Fruit fly (Drosophila melanogaster) whole organism, embryonic: ENCODE results near the gene CG10211.
A peak's percentile ranks its signal among the peaks of the same experiment; 100 is the strongest.

Source experiments
- CG11398 ChIP-seq: fragments of 200-800 bp; sonication (Bioruptor generic); optimal IDR thresholded peaks from 2 replicates; lab custom pipeline; 2016; ENCODE audit warnings: missing biosample characterization, missing genetic modification characterization
- CG13287 ChIP-seq: fragments of 200-800 bp; sonication (Bioruptor generic); IDR thresholded peaks from 2 replicates; pipeline ENCODE4 v1.3.6; 2022; ENCODE audit warnings: missing biosample characterization, missing genetic modification characterization; ENCODE audit not compliant: partially characterized antibody
- CG14050 ChIP-seq: fragments of 200-800 bp; sonication (Bioruptor generic); IDR thresholded peaks from 3 replicates; pipeline ENCODE4 v1.3.6; 2022; ENCODE audit warnings: missing biosample characterization, missing genetic modification characterization
- CG31388 ChIP-seq: fragments of 200-800 bp; sonication (Bioruptor generic); optimal IDR thresholded peaks from 2 replicates; lab custom pipeline; 2016; ENCODE audit warnings: missing biosample characterization, missing genetic modification characterization
- CG3726 ChIP-seq: fragments of 200-800 bp; sonication (Bioruptor generic); IDR thresholded peaks from 3 replicates; pipeline ENCODE4, ENCODE4 v1.3.6; 2022; ENCODE audit warnings: missing biosample characterization, missing genetic modification characterization
- CG3995 ChIP-seq: fragments of 200-800 bp; sonication (Bioruptor generic); optimal IDR thresholded peaks from 3 replicates; lab custom pipeline; 2016; ENCODE audit warnings: missing biosample characterization, missing genetic modification characterization
- CG8290 ChIP-seq, 3 experiments: fragments of 200-800 bp; sonication (Bioruptor generic); optimal IDR thresholded peaks; 2 replicates each; lab custom pipeline; 2016 to 2019; ENCODE audit warnings: missing biosample characterization in 3 of 3, missing genetic modification characterization in 3 of 3, mild to moderate bottlenecking in 2 of 3, moderate library complexity in 1 of 3
- CG9437 ChIP-seq: fragments of 200-800 bp; sonication (Bioruptor generic); optimal IDR thresholded peaks from 2 replicates; lab custom pipeline; 2018; ENCODE audit warnings: missing biosample characterization, mild to moderate bottlenecking, missing genetic modification characterization
- ERR ChIP-seq: fragments of 200-800 bp; sonication (Bioruptor generic); optimal IDR thresholded peaks from 2 replicates; lab custom pipeline; 2016; ENCODE audit warnings: missing biosample characterization, missing genetic modification characterization
- Hr39 ChIP-seq: fragments of >200 bp; optimal IDR thresholded peaks from 2 replicates; lab custom pipeline; 2017
- Med ChIP-seq: fragments of 200-800 bp; sonication (Bioruptor generic); peaks from one replicate; lab custom pipeline; 2016; ENCODE audit warnings: missing biosample characterization, missing genetic modification characterization, mild to moderate bottlenecking, inconsistent platforms, moderate library complexity
- Nf-YA ChIP-seq: fragments of 200-800 bp; sonication (Bioruptor generic); IDR thresholded peaks from 2 replicates; pipeline ENCODE4 v1.3.6; 2022; ENCODE audit warnings: missing biosample characterization, missing genetic modification characterization
- Rx ChIP-seq: fragments of 200-800 bp; sonication (Bioruptor generic); IDR thresholded peaks from 2 replicates; pipeline ENCODE4 v1.3.6; 2022; ENCODE audit warnings: missing biosample characterization, missing genetic modification characterization
- Sry-β ChIP-seq: fragments of 200-800 bp; sonication (Bioruptor generic); optimal IDR thresholded peaks from 2 replicates; lab custom pipeline; 2018; ENCODE audit warnings: missing biosample characterization, mild to moderate bottlenecking, missing genetic modification characterization, moderate library complexity
- ab ChIP-seq: fragments of 200-800 bp; sonication (Bioruptor generic); optimal IDR thresholded peaks from 2 replicates; lab custom pipeline; 2016; ENCODE audit warnings: missing biosample characterization, missing genetic modification characterization
- maf-S ChIP-seq: fragments of 200-800 bp; sonication (Bioruptor generic); optimal IDR thresholded peaks from 2 replicates; lab custom pipeline; 2016; ENCODE audit warnings: missing biosample characterization, missing genetic modification characterization
- stwl ChIP-seq: fragments of 200-800 bp; sonication (Bioruptor generic); optimal IDR thresholded peaks from 3 replicates; lab custom pipeline; 2018; ENCODE audit warnings: missing biosample characterization, mild to moderate bottlenecking, missing genetic modification characterization, moderate library complexity
- tup ChIP-seq: fragments of 200-800 bp; sonication (Bioruptor generic); optimal IDR thresholded peaks from 2 replicates; lab custom pipeline; 2016; ENCODE audit warnings: missing biosample characterization, mild to moderate bottlenecking, missing genetic modification characterization, moderate library complexity
- vfl ChIP-seq: fragments of 200-800 bp; sonication (Bioruptor generic); optimal IDR thresholded peaks from 2 replicates; lab custom pipeline; 2016; ENCODE audit warnings: missing biosample characterization, missing genetic modification characterization
- z ChIP-seq: fragments of 200-800 bp; sonication (Bioruptor generic); IDR thresholded peaks from 3 replicates; pipeline ENCODE4 v1.3.6; 2022; ENCODE audit warnings: missing biosample characterization, missing genetic modification characterization

The CG10211 gene

DNA sequence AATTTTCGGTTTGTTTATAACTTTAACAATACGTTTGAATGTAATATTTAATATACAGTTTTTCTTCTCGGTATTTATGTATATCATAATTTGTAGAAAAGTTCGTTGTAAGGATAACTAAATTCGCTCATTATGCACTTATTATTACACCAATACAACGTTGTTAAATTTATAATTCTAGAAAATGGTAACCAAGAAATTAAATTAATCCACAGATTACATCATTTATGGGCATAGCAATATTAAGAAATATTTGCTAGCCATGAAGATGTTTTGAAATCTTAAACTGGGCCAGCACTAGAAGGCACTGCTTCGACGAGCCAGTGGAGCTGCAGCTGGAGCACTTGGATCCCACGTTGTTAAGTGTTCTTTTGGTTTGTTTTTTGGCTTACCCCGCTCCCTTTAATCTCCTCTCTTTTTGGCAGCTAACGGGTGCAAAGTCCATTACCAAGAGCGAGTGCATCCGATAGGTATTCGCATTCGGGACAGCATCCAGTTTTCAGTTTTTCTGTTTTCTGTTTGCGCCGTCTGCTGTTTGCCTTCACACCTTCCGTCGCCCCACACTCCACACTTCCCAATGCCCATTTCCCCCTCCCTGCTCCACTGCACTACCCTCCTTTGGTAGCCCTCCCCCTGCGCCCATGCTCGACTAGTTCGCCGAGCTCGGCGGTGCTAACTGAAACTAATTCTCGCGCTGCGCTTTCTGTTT lies 55.3 kb downstream of the CG10211 start (continued):
- TF ChIP-seq Med (GFP tag; lab: Kevin White, UChicago) (peak; percentile 10), vfl (no peak), CG3726 (GFP tag; lab: Robert Waterston, UW) (no peak), CG14050 (GFP tag; lab: Robert Waterston, UW) (no peak), Nf-YA (GFP tag; lab: Robert Waterston, UW) (no peak), Rx (no peak), Hr39 (lab: Kevin White, UChicago) (no peak), CG31388 (GFP tag; lab: Kevin White, UChicago) (no peak), Sry-β (GFP tag; lab: Kevin White, UChicago) (peak; percentile 85)
- TF ChIP-seq, all 482 proteins: peak for 12

DNA sequence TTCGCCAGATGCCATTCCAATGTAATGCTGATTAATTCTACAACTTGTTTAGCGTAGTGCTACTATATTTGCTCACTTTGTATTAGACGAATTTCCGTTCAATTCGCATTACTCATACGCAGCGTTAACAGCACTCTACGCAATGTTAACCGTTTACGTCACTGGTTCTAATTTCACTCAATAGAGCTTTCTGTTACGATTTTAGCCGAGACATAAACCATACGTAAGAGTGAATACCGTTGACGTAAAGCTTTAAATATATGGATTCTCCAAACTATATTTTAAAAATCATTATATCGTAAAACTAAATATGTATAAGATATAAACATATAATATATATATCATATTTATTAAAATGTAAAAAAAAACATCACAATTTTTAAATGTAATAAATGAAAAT lies 59.0 kb downstream of the CG10211 start:
- TF ChIP-seq CG11398 (no peak), ERR (GFP tag; lab: Kevin White, UChicago) (no peak), CG13287 (GFP tag; lab: Robert Waterston, UW) (peak; percentile 18; the same call in 1 of the 2 replicates), CG8290 (GFP tag; optimal IDR thresholded peaks at IDR 0.05; lab: Kevin White, UChicago) (no peak), CG8290 (tag; optimal IDR thresholded peaks at IDR 0.05; lab: Kevin White, UChicago) (no peak), tup (GFP tag; lab: Kevin White, UChicago) (no peak), CG9437 (GFP tag; lab: Kevin White, UChicago) (peak; percentile 99), ab (GFP tag; lab: Kevin White, UChicago) (no peak), CG3995 (GFP tag; lab: Kevin White, UChicago) (no peak), maf-S (GFP tag; lab: Kevin White, UChicago) (no peak), z (peak; percentile 94), stwl (tag; lab: Kevin White, UChicago) (peak; percentile 10)
